Worm (Caenorhabditis elegans) whole organism, L4/young adult: Measurements from ENCODE around the gene aars-1.

Source experiments
- W03F9.2 ChIP-seq: fragments of 150-350 bp; optimal IDR thresholded peaks from 2 replicates; lab custom pipeline; 2014; ENCODE audit warnings: missing biosample characterization, missing genetic modification characterization
- dao-5 ChIP-seq: sonication (generic microtip); optimal IDR thresholded peaks from 2 replicates; lab custom pipeline; 2016; ENCODE audit warnings: missing genotype, missing genetic modification characterization, moderate library complexity, missing compliant biosample characterization
- him-1 ChIP-seq: sonication (generic microtip); optimal IDR thresholded peaks from 2 replicates; lab custom pipeline; 2016; ENCODE audit warnings: missing genotype, missing genetic modification reagents, missing genetic modification characterization, missing compliant biosample characterization

DNA sequence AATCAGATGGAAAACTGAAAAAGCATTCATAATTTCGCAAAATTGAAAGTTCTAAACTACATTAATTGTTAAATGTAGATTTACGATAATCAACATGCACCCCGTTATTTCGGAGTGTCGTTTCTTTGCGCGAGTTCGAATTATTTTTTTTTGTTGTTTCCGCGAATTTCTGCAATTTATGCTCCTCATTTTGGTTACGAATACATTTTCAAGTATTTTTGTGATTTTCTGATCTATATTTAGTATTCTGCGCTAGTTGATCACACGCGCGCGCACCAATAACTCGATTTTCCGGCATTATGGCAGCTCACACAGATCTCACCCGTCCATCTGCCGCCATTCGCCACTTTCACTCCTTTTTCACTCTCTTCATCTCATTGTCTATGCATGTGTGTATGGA lies 24.0 kb downstream of the aars-1 start, which contains the start of gene VW02B12L.2:
- TF ChIP-seq dao-5 (tag; lab: Kevin White, UChicago) (no peak), him-1 (tag; lab: Kevin White, UChicago) (no peak), W03F9.2 (tag; lab: Kevin White, UChicago) (no peak)
